Worm (Caenorhabditis elegans) whole organism, L4 larva: ENCODE measurements around the gene F47B10.6.

Source experiments
- D1046.2 ChIP-seq: fragments of 200-800 bp; sonication (Bioruptor generic); IDR thresholded peaks from 2 replicates; pipeline ENCODE4 v1.3.6; 2022; ENCODE audit warnings: missing genetic modification characterization, missing compliant biosample characterization
- R02D3.7 ChIP-seq: fragments of 150-350 bp; sonication (generic microtip); optimal IDR thresholded peaks from 3 replicates; lab custom pipeline; 2014; ENCODE audit warnings: missing biosample characterization, missing genetic modification characterization
- T20F7.1 ChIP-seq: fragments of 200-800 bp; sonication (Bioruptor generic); optimal IDR thresholded peaks from 2 replicates; lab custom pipeline; 2018; ENCODE audit warnings: mild to moderate bottlenecking, missing genetic modification characterization, missing compliant biosample characterization
- Y5F2A.4 ChIP-seq: fragments of 200-800 bp; sonication (Bioruptor generic); optimal IDR thresholded peaks from 2 replicates; lab custom pipeline; 2018; ENCODE audit warnings: mild to moderate bottlenecking, missing genetic modification characterization, missing compliant biosample characterization
- aha-1 ChIP-seq: fragments of 150-350 bp; peaks from one replicate; lab custom pipeline; 2014; ENCODE audit warnings: missing biosample characterization, missing genetic modification characterization
- attf-4 ChIP-seq: sonication (generic microtip); optimal IDR thresholded peaks from 3 replicates; lab custom pipeline; 2017; ENCODE audit warnings: missing biosample characterization, missing genetic modification characterization
- ceh-32 ChIP-seq: sonication (generic microtip); optimal IDR thresholded peaks from 2 replicates; lab custom pipeline; 2016; ENCODE audit warnings: mild to moderate bottlenecking, missing genetic modification characterization, missing compliant biosample characterization; ENCODE audit not compliant: poor library complexity
- cey-2 ChIP-seq: sonication (generic microtip); optimal IDR thresholded peaks from 3 replicates; lab custom pipeline; 2017; ENCODE audit warnings: missing genetic modification characterization, mild to moderate bottlenecking, missing compliant biosample characterization, antibody characterized with exemption, borderline replicate concordance; ENCODE audit not compliant: insufficient read depth
- daf-12 ChIP-seq: fragments of 150-350 bp; optimal IDR thresholded peaks from 2 replicates; lab custom pipeline; 2014; ENCODE audit warnings: missing biosample characterization, missing genetic modification reagents, missing genetic modification characterization
- daf-16 ChIP-seq, 3 experiments: sonication (generic microtip); optimal IDR thresholded peaks; 2 replicates each; lab custom pipeline; 2016 to 2017; ENCODE audit warnings: missing genetic modification characterization in 3 of 3, missing genetic modification reagents in 3 of 3, mild to moderate bottlenecking in 2 of 3, missing compliant biosample characterization in 2 of 3, missing biosample characterization in 1 of 3, moderate library complexity in 1 of 3
- fkh-10 ChIP-seq: fragments of 150-350 bp; optimal IDR thresholded peaks from 2 replicates; lab custom pipeline; 2014; ENCODE audit warnings: missing biosample characterization, missing genetic modification reagents, missing genetic modification characterization
- gei-8 ChIP-seq: fragments of 200-800 bp; sonication (Bioruptor generic); optimal IDR thresholded peaks from 2 replicates; lab custom pipeline; 2018; ENCODE audit warnings: mild to moderate bottlenecking, missing genetic modification characterization, missing compliant biosample characterization
- hlh-11 ChIP-seq: fragments of 200-800 bp; sonication (Bioruptor generic); optimal IDR thresholded peaks from 2 replicates; lab custom pipeline; 2018; ENCODE audit warnings: mild to moderate bottlenecking, missing genetic modification characterization, missing compliant biosample characterization
- lin-1 ChIP-seq: fragments of 200-800 bp; sonication (Bioruptor generic); IDR thresholded peaks from 2 replicates; pipeline ENCODE4 v1.3.6; 2022; ENCODE audit warnings: missing genetic modification reagents, missing genetic modification characterization, missing compliant biosample characterization
- lin-29 ChIP-seq: fragments of 200-800 bp; sonication (Bioruptor generic); IDR thresholded peaks from 2 replicates; pipeline ENCODE4 v1.3.6; 2022; ENCODE audit warnings: missing genetic modification reagents, missing genetic modification characterization, missing compliant biosample characterization
- lin-39 ChIP-seq: fragments of 150-350 bp; optimal IDR thresholded peaks from 2 replicates; lab custom pipeline; 2014; ENCODE audit warnings: missing biosample characterization, missing genetic modification reagents, missing genetic modification characterization
- mes-2 ChIP-seq: sonication (generic microtip); optimal IDR thresholded peaks from 2 replicates; lab custom pipeline; 2016; ENCODE audit warnings: missing genotype, mild to moderate bottlenecking, missing genetic modification characterization, missing compliant biosample characterization; ENCODE audit not compliant: poor library complexity, severe bottlenecking
- nhr-10 ChIP-seq: fragments of 150-350 bp; optimal IDR thresholded peaks from 2 replicates; lab custom pipeline; 2014; ENCODE audit warnings: missing biosample characterization, missing genetic modification characterization
- nhr-111 ChIP-seq: fragments of 200-800 bp; sonication (Bioruptor generic); optimal IDR thresholded peaks from 2 replicates; lab custom pipeline; 2018; ENCODE audit warnings: mild to moderate bottlenecking, missing genetic modification characterization, missing compliant biosample characterization
- nhr-237 ChIP-seq: sonication (generic microtip); optimal IDR thresholded peaks from 2 replicates; lab custom pipeline; 2017; ENCODE audit warnings: missing biosample characterization, missing genetic modification characterization
- nhr-25 ChIP-seq: sonication (generic microtip); optimal IDR thresholded peaks from 2 replicates; lab custom pipeline; 2017; ENCODE audit warnings: missing genetic modification characterization, mild to moderate bottlenecking, missing compliant biosample characterization, antibody characterized with exemption, moderate library complexity, borderline replicate concordance; ENCODE audit not compliant: insufficient read depth
- php-3 ChIP-seq: fragments of 200-800 bp; sonication (Bioruptor generic); IDR thresholded peaks from 2 replicates; pipeline ENCODE4 v1.3.6; 2022; ENCODE audit warnings: missing genetic modification reagents, missing genetic modification characterization, missing compliant biosample characterization
- pqm-1 ChIP-seq: sonication (generic microtip); optimal IDR thresholded peaks from 2 replicates; lab custom pipeline; 2017; ENCODE audit warnings: missing biosample characterization, missing genetic modification characterization
- rbr-2 ChIP-seq: sonication (generic microtip); optimal IDR thresholded peaks from 2 replicates; lab custom pipeline; 2016; ENCODE audit warnings: missing genotype, missing genetic modification characterization, missing compliant biosample characterization
- skn-1 ChIP-seq: fragments of 150-350 bp; optimal IDR thresholded peaks from 2 replicates; lab custom pipeline; 2014; ENCODE audit warnings: missing biosample characterization, missing genetic modification characterization
- snpc-1.2 ChIP-seq: fragments of 200-800 bp; sonication (Bioruptor generic); IDR thresholded peaks from 2 replicates; pipeline ENCODE4 v1.3.6; 2022; ENCODE audit warnings: missing genetic modification reagents, missing genetic modification characterization, missing compliant biosample characterization
- spr-3 ChIP-seq: fragments of 200-800 bp; sonication (Bioruptor generic); optimal IDR thresholded peaks from 2 replicates; lab custom pipeline; 2018; ENCODE audit warnings: mild to moderate bottlenecking, missing genetic modification characterization, missing compliant biosample characterization
- tag-97 ChIP-seq: fragments of 200-800 bp; sonication (Bioruptor generic); IDR thresholded peaks from 2 replicates; pipeline ENCODE4 v1.3.6; 2022; ENCODE audit warnings: missing genetic modification characterization, missing compliant biosample characterization
- unc-62 ChIP-seq, 3 experiments: fragments of 150-350 bp in 1 of 3; sonication (generic microtip); optimal IDR thresholded peaks in 2 of 3; peaks in 1 of 3; 1 replicate in 1 of 3; 2 replicates in 2 of 3; lab custom pipeline; 2014 to 2017; ENCODE audit warnings: missing biosample characterization in 3 of 3, missing genetic modification characterization in 3 of 3, missing genetic modification reagents in 3 of 3, missing genotype in 1 of 3
- zip-11 ChIP-seq: fragments of 200-800 bp; sonication (Bioruptor generic); IDR thresholded peaks from 2 replicates; pipeline ENCODE4 v1.3.6; 2022; ENCODE audit warnings: missing genetic modification characterization, missing compliant biosample characterization
- zip-2 ChIP-seq: fragments of 150-350 bp; optimal IDR thresholded peaks from 2 replicates; lab custom pipeline; 2014; ENCODE audit warnings: missing biosample characterization, missing genetic modification characterization
- ztf-11 ChIP-seq: fragments of 150-350 bp; optimal IDR thresholded peaks from 2 replicates; lab custom pipeline; 2014; ENCODE audit warnings: missing biosample characterization, missing genetic modification characterization
- ztf-7 ChIP-seq: fragments of 150-350 bp; optimal IDR thresholded peaks from 2 replicates; lab custom pipeline; 2014; ENCODE audit warnings: missing biosample characterization, missing genetic modification characterization

The F47B10.6 gene

DNA sequence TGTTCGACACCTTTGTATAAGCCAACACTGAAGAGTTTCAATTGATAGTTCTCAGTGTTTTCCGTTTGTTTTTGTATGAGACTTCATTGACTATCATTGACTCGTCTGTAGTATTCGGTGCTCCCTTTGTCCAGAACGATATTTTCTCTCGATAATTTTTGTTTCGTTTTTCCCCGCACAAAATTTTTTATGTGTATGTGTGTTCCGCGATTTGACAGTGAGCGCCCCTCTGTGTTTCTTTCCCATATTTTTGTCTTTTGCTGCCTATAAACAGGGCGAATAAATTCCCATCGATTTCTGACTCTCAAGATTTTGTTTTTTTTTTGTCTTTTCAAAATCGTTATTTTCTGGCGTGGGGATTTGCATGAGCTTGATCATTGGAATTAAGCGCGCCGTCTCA lies 5.1 kb upstream of the F47B10.6 start, which contains the start of gene T21E8.7:
Gene T21E8.7, plus strand, starts transcription at position 301 of the 400 bp plus-strand sequence.
- TF ChIP-seq cey-2 (tag; lab: Kevin White, UChicago) (no peak), nhr-25 (tag; lab: Kevin White, UChicago) (no peak), lin-29 (GFP tag; lab: Robert Waterston, UW) (no peak), daf-12 (no peak), nhr-237 (tag; lab: Kevin White, UChicago) (no peak)
- TF ChIP-seq, all 104 proteins: peak for 0

DNA sequence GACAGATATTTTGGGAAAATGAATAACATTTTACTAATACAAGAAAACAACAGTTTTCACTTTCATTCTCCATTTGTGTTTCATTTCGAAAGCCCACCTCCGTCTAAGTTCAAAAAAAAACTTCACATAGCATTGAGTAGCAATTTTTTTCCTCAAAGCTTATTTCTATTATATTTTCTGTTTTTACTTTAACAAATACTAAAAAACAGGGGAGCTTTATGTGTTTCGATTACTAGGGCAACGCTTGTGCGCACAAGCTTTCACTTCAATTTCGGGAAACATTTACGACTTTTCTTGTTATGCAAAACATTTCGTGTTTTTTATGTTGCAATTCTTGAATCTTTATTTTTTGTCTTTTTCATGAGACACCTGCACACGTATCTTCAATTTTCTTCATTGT lies 2.4 kb upstream of the F47B10.6 start, which contains the start of gene T21E8.5:
Gene T21E8.5, plus strand, starts transcription at position 301 of the 400 bp plus-strand sequence.
- TF ChIP-seq nhr-10 (tag; lab: Kevin White, UChicago) (no peak), ceh-32 (no peak), pqm-1 (tag; lab: Kevin White, UChicago) (no peak), fkh-10 (no peak), nhr-111 (no peak), snpc-1.2 (GFP tag; lab: Robert Waterston, UW) (no peak), hlh-11 (tag; lab: Kevin White, UChicago) (no peak), rbr-2 (tag; lab: Kevin White, UChicago) (no peak), ztf-7 (tag; lab: Kevin White, UChicago) (no peak), tag-97 (GFP tag; lab: Robert Waterston, UW) (no peak), lin-39 (tag; lab: Kevin White, UChicago) (no peak), attf-4 (no peak), ztf-11 (tag; lab: Kevin White, UChicago) (no peak), zip-11 (GFP tag; lab: Robert Waterston, UW) (no peak), Y5F2A.4 (no peak), cey-2 (tag; lab: Kevin White, UChicago) (no peak), spr-3 (no peak), gei-8 (GFP tag; lab: Kevin White, UChicago) (no peak)

DNA sequence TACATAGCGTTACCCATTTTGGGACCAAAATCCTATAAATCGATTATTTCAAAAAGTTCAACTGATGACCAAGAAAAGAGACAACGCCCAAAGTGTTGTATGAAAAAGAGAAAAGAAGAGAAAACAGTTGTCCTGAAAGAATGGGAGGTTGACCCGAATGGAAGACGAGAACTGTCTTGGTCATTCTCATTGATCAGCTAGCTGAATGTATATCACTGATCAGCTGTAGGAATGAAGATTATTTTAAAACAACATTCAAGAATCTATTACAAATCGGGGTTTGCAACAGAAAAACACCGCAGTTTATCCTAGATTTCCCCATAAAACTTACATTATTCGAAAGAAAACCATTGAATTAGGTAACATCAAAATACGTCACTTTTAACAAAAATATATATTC lies 2.2 kb downstream of the F47B10.6 start, which contains the start of gene F47B10.5:
Gene F47B10.5, minus strand, starts transcription at position 101 of the 400 bp plus-strand sequence.
- TF ChIP-seq php-3 (no peak), spr-3 (no peak), aha-1 (tag; lab: Kevin White, UChicago) (peak; percentile 35)

DNA sequence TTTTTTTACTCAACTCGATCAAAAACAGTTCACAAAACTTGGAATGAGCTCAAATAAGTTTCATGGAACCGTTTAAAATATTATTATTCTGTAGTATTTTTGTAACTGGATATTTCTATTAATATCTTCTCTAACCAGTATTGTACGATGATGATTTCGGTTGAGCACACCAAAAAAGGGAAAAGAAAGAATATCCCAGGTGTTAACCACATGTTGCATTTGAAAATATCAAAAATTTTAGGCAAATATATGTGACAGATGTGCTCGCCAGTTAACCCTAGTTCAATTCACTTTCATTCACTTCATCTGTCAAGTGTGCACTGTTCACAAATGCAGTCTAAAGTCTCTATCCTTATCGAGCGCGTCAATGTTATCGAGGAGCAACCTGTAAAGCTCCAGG lies 2.7 kb downstream of the F47B10.6 start, which contains the start of gene F47B10.4:
Gene F47B10.4, plus strand, starts transcription at position 301 of the 400 bp plus-strand sequence.
- no peak for TF ChIP-seq mes-2 (tag; lab: Kevin White, UChicago)
- TF ChIP-seq T20F7.1 (GFP tag; lab: Kevin White, UChicago) = no peak
- no peak for TF ChIP-seq D1046.2 (GFP tag; lab: Robert Waterston, UW)
- TF ChIP-seq unc-62 (GFP tag; optimal IDR thresholded peaks at IDR 0.05 in 1 of 2; lab: Kevin White, UChicago) = no peak
- no peak for TF ChIP-seq unc-62 (tag; optimal IDR thresholded peaks at IDR 0.05; lab: Kevin White, UChicago)
- no peak for TF ChIP-seq lin-1 (GFP tag; lab: Robert Waterston, UW)
- no peak for TF ChIP-seq R02D3.7 (tag; lab: Kevin White, UChicago)
- TF ChIP-seq zip-2 (tag; lab: Kevin White, UChicago) = no peak
- no peak for TF ChIP-seq skn-1 (tag; lab: Kevin White, UChicago)
- no peak for TF ChIP-seq gei-8 (GFP tag; lab: Kevin White, UChicago)
- TF ChIP-seq daf-16 (GFP tag; optimal IDR thresholded peaks at IDR 0.05; lab: Kevin White, UChicago) = no peak
- TF ChIP-seq daf-16 (tag; optimal IDR thresholded peaks at IDR 0.05; lab: Kevin White, UChicago) = no peak
- TF ChIP-seq, all 104 proteins: peak for 0
